Worm (Caenorhabditis elegans) whole organism, young adult: ENCODE data around the gene F44B9.8.

Experiments
- B0035.1 ChIP-seq: sonication (generic microtip); optimal IDR thresholded peaks from 2 replicates; lab custom pipeline; 2016; ENCODE audit warnings: missing genetic modification characterization, mild to moderate bottlenecking, missing compliant biosample characterization, missing genotype, missing genetic modification reagents
- B0336.3 ChIP-seq: fragments of 200-800 bp; sonication (Bioruptor generic); IDR thresholded peaks from 2 replicates; pipeline ENCODE4 v1.3.6; 2022; ENCODE audit warnings: missing genetic modification characterization, missing compliant biosample characterization
- D2030.7 ChIP-seq: fragments of 200-800 bp; sonication (Bioruptor generic); IDR thresholded peaks from 2 replicates; pipeline ENCODE4 v1.3.6; 2022; ENCODE audit warnings: missing genetic modification reagents, missing genetic modification characterization, missing compliant biosample characterization
- F33H1.4 ChIP-seq: fragments of 200-800 bp; sonication (Bioruptor generic); IDR thresholded peaks from 2 replicates; pipeline ENCODE4 v1.3.6; 2022; ENCODE audit warnings: missing genetic modification reagents, missing genetic modification characterization, missing compliant biosample characterization
- F39B2.1 ChIP-seq: fragments of 200-800 bp; sonication (Bioruptor generic); IDR thresholded peaks from 2 replicates; pipeline ENCODE4 v1.3.6; 2022; ENCODE audit warnings: missing genetic modification reagents, missing genetic modification characterization, missing compliant biosample characterization
- F57A8.1 ChIP-seq: fragments of 200-800 bp; sonication (Bioruptor generic); optimal IDR thresholded peaks from 2 replicates; lab custom pipeline; 2018; ENCODE audit warnings: mild to moderate bottlenecking, missing genetic modification characterization, moderate library complexity, missing compliant biosample characterization
- F57C9.4 ChIP-seq: sonication (generic microtip); optimal IDR thresholded peaks from 2 replicates; lab custom pipeline; 2017; ENCODE audit warnings: mild to moderate bottlenecking, missing genetic modification characterization, missing compliant biosample characterization
- Y53F4B.3 ChIP-seq: fragments of 200-800 bp; sonication (Bioruptor generic); IDR thresholded peaks from 2 replicates; pipeline ENCODE4 v1.3.6; 2022; ENCODE audit warnings: missing genetic modification reagents, missing genetic modification characterization, missing compliant biosample characterization
- Y53G8AR.9 ChIP-seq: fragments of 200-800 bp; sonication (Bioruptor generic); conservative IDR thresholded peaks from 2 replicates; pipeline ENCODE4 v1.3.6; 2022; ENCODE audit warnings: missing genetic modification reagents, missing genetic modification characterization, missing compliant biosample characterization
- Y67H2A.10 ChIP-seq: fragments of 200-800 bp; sonication (Bioruptor generic); conservative IDR thresholded peaks from 2 replicates; pipeline ENCODE4 v1.3.6; 2022; ENCODE audit warnings: missing genetic modification reagents, missing genetic modification characterization, missing compliant biosample characterization
- Y95B8A.8 ChIP-seq: fragments of 200-800 bp; sonication (Bioruptor generic); IDR thresholded peaks from 2 replicates; pipeline ENCODE4 v1.3.6; 2022; ENCODE audit warnings: missing genetic modification reagents, missing genetic modification characterization, missing compliant biosample characterization
- ama-1 ChIP-seq, 3 experiments: fragments of 150-350 bp in 1 of 3; sonication (generic microtip) in 2 of 3; optimal IDR thresholded peaks; 2 replicates each; lab custom pipeline; 2014 to 2018; ENCODE audit warnings: missing biosample characterization in 2 of 3, missing genetic modification characterization in 2 of 3, missing genetic modification reagents in 2 of 3
- aptf-3 ChIP-seq: fragments of 200-800 bp; sonication (Bioruptor generic); IDR thresholded peaks from 2 replicates; pipeline ENCODE4 v1.3.6; 2022; ENCODE audit warnings: missing genetic modification characterization, missing compliant biosample characterization
- attf-3 ChIP-seq: fragments of 200-800 bp; sonication (Bioruptor generic); conservative IDR thresholded peaks from 2 replicates; pipeline ENCODE4 v1.3.6; 2022; ENCODE audit warnings: missing genetic modification reagents, missing genetic modification characterization, missing compliant biosample characterization
- cebp-1 ChIP-seq, 2 experiments: fragments of 200-800 bp in 1 of 2; sonication (Bioruptor generic) in 1 of 2; sonication (generic microtip) in 1 of 2; IDR thresholded peaks in 1 of 2; optimal IDR thresholded peaks in 1 of 2; 2 replicates each; pipeline versions ENCODE4 v1.3.6 to Lab custom; 2017 to 2022; ENCODE audit warnings: missing compliant biosample characterization in 2 of 2, missing genetic modification characterization in 2 of 2, mild to moderate bottlenecking in 1 of 2, missing genetic modification reagents in 1 of 2, moderate library complexity in 1 of 2
- ceh-27 ChIP-seq: fragments of 200-800 bp; sonication (Bioruptor generic); optimal IDR thresholded peaks from 2 replicates; lab custom pipeline; 2018; ENCODE audit warnings: mild to moderate bottlenecking, missing genetic modification characterization, moderate library complexity, missing compliant biosample characterization
- ceh-40 ChIP-seq: fragments of 200-800 bp; sonication (Bioruptor generic); IDR thresholded peaks from 2 replicates; pipeline ENCODE4 v1.3.6; 2022; ENCODE audit warnings: missing genetic modification characterization, missing compliant biosample characterization
- ceh-79 ChIP-seq: sonication (generic microtip); optimal IDR thresholded peaks from 2 replicates; lab custom pipeline; 2017; ENCODE audit warnings: mild to moderate bottlenecking, missing genetic modification characterization, missing compliant biosample characterization
- ceh-91 ChIP-seq: fragments of 200-800 bp; sonication (Bioruptor generic); IDR thresholded peaks from 2 replicates; pipeline ENCODE4 v1.3.6; 2022; ENCODE audit warnings: missing genetic modification reagents, missing genetic modification characterization, missing compliant biosample characterization
- chd-7 ChIP-seq: sonication (generic microtip); optimal IDR thresholded peaks from 2 replicates; lab custom pipeline; 2016; ENCODE audit warnings: mild to moderate bottlenecking, missing genetic modification characterization, moderate library complexity, missing compliant biosample characterization
- die-1 ChIP-seq: sonication (generic microtip); optimal IDR thresholded peaks from 2 replicates; lab custom pipeline; 2016; ENCODE audit warnings: missing genotype, mild to moderate bottlenecking, missing genetic modification characterization, missing compliant biosample characterization
- dpl-1 ChIP-seq: fragments of 150-350 bp; optimal IDR thresholded peaks from 2 replicates; lab custom pipeline; 2014; ENCODE audit warnings: missing biosample characterization, missing genetic modification reagents, missing genetic modification characterization
- gei-17 ChIP-seq: fragments of 200-800 bp; sonication (Bioruptor generic); optimal IDR thresholded peaks from 2 replicates; lab custom pipeline; 2018; ENCODE audit warnings: mild to moderate bottlenecking, missing genetic modification characterization, missing compliant biosample characterization
- him-1 ChIP-seq: sonication (generic microtip); optimal IDR thresholded peaks from 2 replicates; lab custom pipeline; 2016; ENCODE audit warnings: missing genotype, missing genetic modification reagents, missing genetic modification characterization, missing compliant biosample characterization
- hrde-1 ChIP-seq: sonication (generic microtip); optimal IDR thresholded peaks from 2 replicates; lab custom pipeline; 2016; ENCODE audit warnings: missing genetic modification characterization, mild to moderate bottlenecking, missing compliant biosample characterization, moderate library complexity, missing genotype, missing genetic modification reagents, borderline replicate concordance
- lag-1 ChIP-seq: fragments of 200-800 bp; sonication (Bioruptor generic); IDR thresholded peaks from 2 replicates; pipeline ENCODE4 v1.3.6; 2022; ENCODE audit warnings: missing genetic modification reagents, missing genetic modification characterization, missing compliant biosample characterization
- let-607 ChIP-seq, 2 experiments: fragments of 200-800 bp in 1 of 2; sonication (Bioruptor generic) in 1 of 2; sonication (generic microtip) in 1 of 2; optimal IDR thresholded peaks; 2 replicates each; lab custom pipeline; 2016 to 2018; ENCODE audit warnings: mild to moderate bottlenecking in 2 of 2, missing compliant biosample characterization in 2 of 2, missing genetic modification characterization in 2 of 2, moderate library complexity in 2 of 2, missing genotype in 1 of 2
- lin-35 ChIP-seq, 3 experiments: fragments of 150-350 bp in 2 of 3; sonication (generic microtip) in 1 of 3; optimal IDR thresholded peaks; 2 replicates each; lab custom pipeline; 2014 to 2018; ENCODE audit warnings: missing biosample characterization in 3 of 3, missing genetic modification characterization in 3 of 3, missing genetic modification reagents in 3 of 3
- lin-40 ChIP-seq: sonication (generic microtip); optimal IDR thresholded peaks from 2 replicates; lab custom pipeline; 2016; ENCODE audit warnings: missing genetic modification characterization, mild to moderate bottlenecking, missing compliant biosample characterization, missing genotype, missing genetic modification reagents
- lin-54 ChIP-seq: fragments of 200-800 bp; sonication (Bioruptor generic); optimal IDR thresholded peaks from 2 replicates; lab custom pipeline; 2018; ENCODE audit warnings: mild to moderate bottlenecking, missing genetic modification characterization, missing compliant biosample characterization
- lsl-1 ChIP-seq: fragments of 200-800 bp; sonication (Bioruptor generic); optimal IDR thresholded peaks from 2 replicates; lab custom pipeline; 2018; ENCODE audit warnings: mild to moderate bottlenecking, missing genetic modification characterization, moderate library complexity, missing compliant biosample characterization
- madf-6 ChIP-seq: fragments of 200-800 bp; sonication (Bioruptor generic); IDR thresholded peaks from 2 replicates; pipeline ENCODE4 v1.3.6; 2022; ENCODE audit warnings: missing genetic modification reagents, missing genetic modification characterization, missing compliant biosample characterization
- mes-4 ChIP-seq: sonication (generic microtip); optimal IDR thresholded peaks from 2 replicates; lab custom pipeline; 2016; ENCODE audit warnings: missing genotype, missing genetic modification characterization, missing compliant biosample characterization
- nfyb-1 ChIP-seq: fragments of 200-800 bp; sonication (Bioruptor generic); IDR thresholded peaks from 2 replicates; pipeline ENCODE4 v1.3.6; 2022; ENCODE audit warnings: missing genetic modification reagents, missing genetic modification characterization, missing compliant biosample characterization
- nhr-120 ChIP-seq: fragments of 200-800 bp; sonication (Bioruptor generic); IDR thresholded peaks from 2 replicates; pipeline ENCODE4 v1.3.6; 2022; ENCODE audit warnings: missing genetic modification characterization, missing compliant biosample characterization
- nhr-179 ChIP-seq: sonication (generic microtip); optimal IDR thresholded peaks from 2 replicates; lab custom pipeline; 2016; ENCODE audit warnings: mild to moderate bottlenecking, missing genetic modification characterization, missing compliant biosample characterization
- nhr-80 ChIP-seq: sonication (generic microtip); optimal IDR thresholded peaks from 2 replicates; lab custom pipeline; 2016; ENCODE audit warnings: missing genetic modification characterization, missing compliant biosample characterization
- nhr-90 ChIP-seq: sonication (generic microtip); optimal IDR thresholded peaks from 2 replicates; lab custom pipeline; 2016; ENCODE audit warnings: missing genotype, mild to moderate bottlenecking, missing genetic modification characterization, missing compliant biosample characterization
- pbrm-1 ChIP-seq: fragments of 200-800 bp; sonication (Bioruptor generic); IDR thresholded peaks from 2 replicates; pipeline ENCODE4 v1.3.6; 2022; ENCODE audit warnings: missing genetic modification reagents, missing genetic modification characterization, missing compliant biosample characterization
- rcor-1 ChIP-seq: fragments of 200-800 bp; sonication (Bioruptor generic); IDR thresholded peaks from 2 replicates; pipeline ENCODE4 v1.3.6; 2022; ENCODE audit warnings: missing genetic modification reagents, missing genetic modification characterization, missing compliant biosample characterization
- rpc-1 ChIP-seq, 2 experiments: fragments of 150-350 bp in 1 of 2; sonication (generic microtip) in 1 of 2; optimal IDR thresholded peaks; 2 replicates each; lab custom pipeline; 2014 to 2018; ENCODE audit warnings: missing biosample characterization in 1 of 2, missing genetic modification characterization in 1 of 2, missing genetic modification reagents in 1 of 2, missing genotype in 1 of 2
- sdz-38 ChIP-seq: sonication (generic microtip); optimal IDR thresholded peaks from 2 replicates; lab custom pipeline; 2016; ENCODE audit warnings: missing genotype, missing genetic modification characterization, missing compliant biosample characterization
- sea-2 ChIP-seq: fragments of 200-800 bp; sonication (Bioruptor generic); IDR thresholded peaks from 2 replicates; pipeline ENCODE4 v1.3.6; 2022; ENCODE audit warnings: missing genetic modification characterization, missing compliant biosample characterization
- sptf-2 ChIP-seq: fragments of 200-800 bp; sonication (Bioruptor generic); optimal IDR thresholded peaks from 2 replicates; lab custom pipeline; 2018; ENCODE audit warnings: mild to moderate bottlenecking, missing genetic modification characterization, missing compliant biosample characterization
- tbx-9 ChIP-seq: sonication (generic microtip); optimal IDR thresholded peaks from 2 replicates; lab custom pipeline; 2016; ENCODE audit warnings: borderline replicate concordance, missing genetic modification characterization, inconsistent platforms, missing compliant biosample characterization
- xnd-1 ChIP-seq: sonication (generic microtip); optimal IDR thresholded peaks from 2 replicates; lab custom pipeline; 2016; ENCODE audit warnings: missing genotype, missing genetic modification reagents, missing genetic modification characterization, missing compliant biosample characterization
- zfh-2 ChIP-seq: fragments of 200-800 bp; sonication (Bioruptor generic); conservative IDR thresholded peaks from 2 replicates; pipeline ENCODE4 v1.3.6; 2022; ENCODE audit warnings: missing genetic modification reagents, missing genetic modification characterization, missing compliant biosample characterization
- ztf-6 ChIP-seq: fragments of 200-800 bp; sonication (Bioruptor generic); IDR thresholded peaks from 2 replicates; pipeline ENCODE4 v1.3.6; 2022; ENCODE audit warnings: missing genetic modification reagents, missing genetic modification characterization, missing compliant biosample characterization

Gene F44B9.8

DNA sequence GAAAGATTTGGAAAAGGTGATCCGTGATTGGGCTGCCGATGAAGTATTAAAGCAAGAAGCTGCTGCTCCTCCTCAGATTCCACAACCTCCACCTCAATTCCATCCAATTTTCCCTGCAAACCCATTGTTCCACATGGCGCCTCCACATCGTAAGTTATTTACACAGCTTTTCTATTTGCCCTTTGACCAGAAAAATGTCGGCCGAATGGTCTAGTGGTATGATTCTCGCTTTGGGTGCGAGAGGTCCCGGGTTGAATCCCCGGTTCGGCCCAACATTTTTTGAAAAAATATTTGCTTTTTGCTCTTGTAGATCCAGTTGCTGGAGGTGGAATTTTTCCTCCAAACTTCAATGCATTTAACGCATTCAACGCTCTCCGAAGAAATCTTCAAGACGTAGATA is 39.8 kb upstream of the F44B9.8 start (continued):
- no peak for TF ChIP-seq tbx-9 (tag; lab: Kevin White, UChicago)
- no peak for TF ChIP-seq ceh-27
- TF ChIP-seq Y95B8A.8 = no peak
- TF ChIP-seq chd-7 (tag; lab: Kevin White, UChicago) = no peak
- no peak for TF ChIP-seq Y53F4B.3 (GFP tag; lab: Robert Waterston, UW)
- no peak for TF ChIP-seq Y53G8AR.9 (GFP tag; lab: Robert Waterston, UW)
- no peak for TF ChIP-seq sptf-2 (GFP tag; lab: Kevin White, UChicago)
- peak; percentile 65 for TF ChIP-seq die-1 (tag; lab: Kevin White, UChicago)
- no peak for TF ChIP-seq sdz-38 (tag; lab: Kevin White, UChicago)
- TF ChIP-seq B0336.3 = no peak
- TF ChIP-seq Y67H2A.10 (GFP tag; lab: Robert Waterston, UW) = no peak
- TF ChIP-seq F39B2.1 (GFP tag; lab: Robert Waterston, UW) = no peak
- TF ChIP-seq him-1 (tag; lab: Kevin White, UChicago) = peak; percentile 58
- TF ChIP-seq F57A8.1 = no peak
- TF ChIP-seq sea-2 (GFP tag; lab: Robert Waterston, UW) = no peak
- no peak for TF ChIP-seq B0035.1 (tag; lab: Kevin White, UChicago)
- TF ChIP-seq ceh-40 (GFP tag; lab: Robert Waterston, UW) = no peak
- TF ChIP-seq aptf-3 (GFP tag; lab: Robert Waterston, UW) = no peak
- peak; percentile 66 for TF ChIP-seq rpc-1 (optimal IDR thresholded peaks at IDR 0.05; lab: Kevin White, UChicago)
- TF ChIP-seq rpc-1 (tag; optimal IDR thresholded peaks at IDR 0.05; lab: Kevin White, UChicago) = peak; percentile 74
- no peak for TF ChIP-seq mes-4 (tag; lab: Kevin White, UChicago)
- no peak for TF ChIP-seq pbrm-1
- no peak for TF ChIP-seq F57C9.4 (tag; lab: Kevin White, UChicago)
- TF ChIP-seq lsl-1 = no peak
- TF ChIP-seq dpl-1 (GFP tag; lab: Kevin White, UChicago) = no peak
- no peak for TF ChIP-seq nhr-80
- TF ChIP-seq lag-1 (GFP tag; lab: Robert Waterston, UW) = no peak
- no peak for TF ChIP-seq ztf-6
- no peak for TF ChIP-seq nhr-120 (GFP tag; lab: Robert Waterston, UW)
- no peak for TF ChIP-seq lin-35 (GFP tag; optimal IDR thresholded peaks at IDR 0.05; lab: Kevin White, UChicago)
- TF ChIP-seq attf-3 = no peak
- TF ChIP-seq rcor-1 (GFP tag; lab: Robert Waterston, UW) = no peak
- TF ChIP-seq nhr-179 (tag; lab: Kevin White, UChicago) = no peak
- no peak for TF ChIP-seq D2030.7 (GFP tag; lab: Robert Waterston, UW)
- 0 out of 2 replicates have a peak, but pooled peaks have one; percentile 70 for TF ChIP-seq nfyb-1 (GFP tag; lab: Robert Waterston, UW)
- no peak for TF ChIP-seq lin-54 (GFP tag; lab: Kevin White, UChicago)
- no peak for TF ChIP-seq cebp-1 (GFP tag; IDR thresholded peaks at IDR 0.05; lab: Robert Waterston, UW)
- no peak for TF ChIP-seq cebp-1 (tag; optimal IDR thresholded peaks at IDR 0.05; lab: Kevin White, UChicago)
- TF ChIP-seq nhr-90 (tag; lab: Kevin White, UChicago) = no peak
- no peak for TF ChIP-seq ceh-79 (tag; lab: Kevin White, UChicago)
- no peak for TF ChIP-seq let-607 (tag; optimal IDR thresholded peaks at IDR 0.05; lab: Kevin White, UChicago)
- no peak for TF ChIP-seq gei-17 (GFP tag; lab: Kevin White, UChicago)
- no peak for TF ChIP-seq hrde-1 (tag; lab: Kevin White, UChicago)
- no peak for TF ChIP-seq zfh-2 (GFP tag; lab: Robert Waterston, UW)
- TF ChIP-seq madf-6 (GFP tag; lab: Robert Waterston, UW) = no peak
- TF ChIP-seq lin-40 (tag; lab: Kevin White, UChicago) = no peak
- no peak for TF ChIP-seq F33H1.4 (GFP tag; lab: Robert Waterston, UW)
- no peak for TF ChIP-seq ceh-91 (GFP tag; lab: Robert Waterston, UW)
- TF ChIP-seq xnd-1 (tag; lab: Kevin White, UChicago) = no peak
- TF ChIP-seq ama-1 (optimal IDR thresholded peaks at IDR 0.05; lab: Kevin White, UChicago) = no peak
- no peak for TF ChIP-seq ama-1 (GFP tag; optimal IDR thresholded peaks at IDR 0.05; lab: Kevin White, UChicago)
